Fruit fly (Drosophila melanogaster): ENCODE measurements around the gene CG14313.
A peak's percentile ranks its signal among the peaks of the same experiment; 100 is the strongest.

The CG14313 gene

dm6 chr3R:18198518-18199118 lies 6.9 kb upstream of the CG14313 start (continued):
- peak; percentile 62 for TF ChIP-seq CG11723 (GFP tag; optimal IDR thresholded peaks at IDR 0.05)
- no peak for TF ChIP-seq jigr1 (GFP tag; IDR thresholded peaks at IDR 0.05)
- TF ChIP-seq Fer3 (tag; optimal IDR thresholded peaks at IDR 0.05): peak; percentile 50
- TF ChIP-seq CG5245 (GFP tag; optimal IDR thresholded peaks at IDR 0.05): no peak
- no peak for TF ChIP-seq CG4360 (GFP tag; IDR thresholded peaks at IDR 0.05)
- no peak for TF ChIP-seq Oaz (GFP tag; IDR thresholded peaks at IDR 0.05)
- TF ChIP-seq sens-2 (GFP tag; IDR thresholded peaks at IDR 0.05): no peak
- TF ChIP-seq yki (optimal IDR thresholded peaks at IDR 0.05): peak; percentile 98
- no peak for TF ChIP-seq CG1647 (GFP tag; optimal IDR thresholded peaks at IDR 0.05)
- TF ChIP-seq CG7745 (tag; optimal IDR thresholded peaks at IDR 0.05): peak; percentile 66
- peak; percentile 39 for TF ChIP-seq dmrt11E (tag; optimal IDR thresholded peaks at IDR 0.05)
- peak; percentile 93 for TF ChIP-seq Med (GFP tag)
- no peak for TF ChIP-seq crc (GFP tag; optimal IDR thresholded peaks at IDR 0.05)
- TF ChIP-seq CG13894 (tag; optimal IDR thresholded peaks at IDR 0.05): no peak
- no peak for TF ChIP-seq z (GFP tag; IDR thresholded peaks at IDR 0.05)
- peak; percentile 25 for TF ChIP-seq CG15514 (GFP tag; optimal IDR thresholded peaks at IDR 0.05)
- TF ChIP-seq toy (GFP tag; IDR thresholded peaks at IDR 0.05): no peak
- TF ChIP-seq CG12942 (GFP tag; optimal IDR thresholded peaks at IDR 0.05): peak; percentile 34
- no peak for TF ChIP-seq ash1 (GFP tag; optimal IDR thresholded peaks at IDR 0.05)
- no peak for TF ChIP-seq hb (GFP tag; IDR thresholded peaks at IDR 0.05; ENCODE audit: partially characterized antibody)
- TF ChIP-seq aop (GFP tag; IDR thresholded peaks at IDR 0.05): no peak
- TF ChIP-seq MTF-1 (GFP tag; optimal IDR thresholded peaks at IDR 0.05; ENCODE audit: borderline replicate concordance): peak; percentile 48
- TF ChIP-seq CG13287 (GFP tag; IDR thresholded peaks at IDR 0.05; ENCODE audit: partially characterized antibody): no peak
- no peak for TF ChIP-seq chinmo (GFP tag; IDR thresholded peaks at IDR 0.05; ENCODE audit: partially characterized antibody)
- TF ChIP-seq sob (GFP tag; IDR thresholded peaks at IDR 0.05): no peak
- TF ChIP-seq Side (GFP tag; optimal IDR thresholded peaks at IDR 0.05): peak; percentile 22
- no peak for TF ChIP-seq Drgx (GFP tag; IDR thresholded peaks at IDR 0.05)
- TF ChIP-seq Trl (optimal IDR thresholded peaks at IDR 0.05): peak; percentile 99 to 100
- TF ChIP-seq Trl (GFP tag; optimal IDR thresholded peaks at IDR 0.05): peak; percentile 85
- peak; percentile 3 for TF ChIP-seq maf-S (GFP tag; optimal IDR thresholded peaks at IDR 0.05)
- no peak for TF ChIP-seq so (GFP tag; IDR thresholded peaks at IDR 0.05)
- peak; percentile 64 for TF ChIP-seq CG1603 (tag; optimal IDR thresholded peaks at IDR 0.05)
- TF ChIP-seq Dfd (GFP tag; optimal IDR thresholded peaks at IDR 0.05): no peak
- TF ChIP-seq ase (GFP tag; IDR thresholded peaks at IDR 0.05): no peak
- peak; percentile 23 for TF ChIP-seq Mad (GFP tag; optimal IDR thresholded peaks at IDR 0.05)
- TF ChIP-seq caup (GFP tag; optimal IDR thresholded peaks at IDR 0.05; ENCODE audit: severe bottlenecking): peak; percentile 51
- no peak for TF ChIP-seq CG1529 (GFP tag; optimal IDR thresholded peaks at IDR 0.05)
- TF ChIP-seq Hsf (GFP tag; optimal IDR thresholded peaks at IDR 0.05): peak; percentile 9
- peak; percentile 26 for TF ChIP-seq CG17829 (tag; optimal IDR thresholded peaks at IDR 0.05)
- no peak for TF ChIP-seq gce (GFP tag; IDR thresholded peaks at IDR 0.05)
- TF ChIP-seq Dip2 (GFP tag; IDR thresholded peaks at IDR 0.05): no peak
- peak; percentile 22 for TF ChIP-seq odd (GFP tag; optimal IDR thresholded peaks at IDR 0.05)
- peak; percentile 63 for TF ChIP-seq CG11398 (GFP tag; optimal IDR thresholded peaks at IDR 0.05)
- TF ChIP-seq amos (GFP tag; IDR thresholded peaks at IDR 0.05; ENCODE audit: partially characterized antibody): no peak
- TF ChIP-seq BEAF-32 (GFP tag; optimal IDR thresholded peaks at IDR 0.05): no peak
- TF ChIP-seq CG31388 (GFP tag; optimal IDR thresholded peaks at IDR 0.05): no peak
- peak; percentile 12 for TF ChIP-seq CG10267 (tag; optimal IDR thresholded peaks at IDR 0.05)
- TF ChIP-seq CG2712 (tag; optimal IDR thresholded peaks at IDR 0.05): no peak
- no peak for TF ChIP-seq CG42726 (GFP tag; IDR thresholded peaks at IDR 0.05; ENCODE audit: partially characterized antibody)
- TF ChIP-seq CG31441 (GFP tag; IDR thresholded peaks at IDR 0.05): no peak
- no peak for TF ChIP-seq dati (GFP tag; IDR thresholded peaks at IDR 0.05)
